Worm (Caenorhabditis elegans) whole organism, early embryonic: ENCODE data around the gene T25D10.1.

ENCODE experiments used
- aly-1 ChIP-seq: sonication (generic microtip); optimal IDR thresholded peaks from 2 replicates; lab custom pipeline; 2016; ENCODE audit warnings: missing genetic modification characterization, missing compliant biosample characterization
- ama-1 ChIP-seq: fragments of 150-350 bp; optimal IDR thresholded peaks from 2 replicates; lab custom pipeline; 2014
- ets-7 ChIP-seq: sonication (generic microtip); optimal IDR thresholded peaks from 2 replicates; lab custom pipeline; 2016; ENCODE audit warnings: missing genotype, missing genetic modification characterization, missing compliant biosample characterization
- hmbx-1 ChIP-seq: sonication (generic microtip); optimal IDR thresholded peaks from 2 replicates; lab custom pipeline; 2016; ENCODE audit warnings: mild to moderate bottlenecking, missing genetic modification characterization, missing compliant biosample characterization
- hmg-4 ChIP-seq: fragments of 200-800 bp; sonication (Bioruptor generic); optimal IDR thresholded peaks from 2 replicates; lab custom pipeline; 2018; ENCODE audit warnings: mild to moderate bottlenecking, missing genetic modification characterization, missing compliant biosample characterization
- scrt-1 ChIP-seq: fragments of 200-800 bp; sonication (Bioruptor generic); IDR thresholded peaks from 2 replicates; pipeline ENCODE4 v1.3.6; 2022; ENCODE audit warnings: missing genetic modification characterization, missing compliant biosample characterization

DNA sequence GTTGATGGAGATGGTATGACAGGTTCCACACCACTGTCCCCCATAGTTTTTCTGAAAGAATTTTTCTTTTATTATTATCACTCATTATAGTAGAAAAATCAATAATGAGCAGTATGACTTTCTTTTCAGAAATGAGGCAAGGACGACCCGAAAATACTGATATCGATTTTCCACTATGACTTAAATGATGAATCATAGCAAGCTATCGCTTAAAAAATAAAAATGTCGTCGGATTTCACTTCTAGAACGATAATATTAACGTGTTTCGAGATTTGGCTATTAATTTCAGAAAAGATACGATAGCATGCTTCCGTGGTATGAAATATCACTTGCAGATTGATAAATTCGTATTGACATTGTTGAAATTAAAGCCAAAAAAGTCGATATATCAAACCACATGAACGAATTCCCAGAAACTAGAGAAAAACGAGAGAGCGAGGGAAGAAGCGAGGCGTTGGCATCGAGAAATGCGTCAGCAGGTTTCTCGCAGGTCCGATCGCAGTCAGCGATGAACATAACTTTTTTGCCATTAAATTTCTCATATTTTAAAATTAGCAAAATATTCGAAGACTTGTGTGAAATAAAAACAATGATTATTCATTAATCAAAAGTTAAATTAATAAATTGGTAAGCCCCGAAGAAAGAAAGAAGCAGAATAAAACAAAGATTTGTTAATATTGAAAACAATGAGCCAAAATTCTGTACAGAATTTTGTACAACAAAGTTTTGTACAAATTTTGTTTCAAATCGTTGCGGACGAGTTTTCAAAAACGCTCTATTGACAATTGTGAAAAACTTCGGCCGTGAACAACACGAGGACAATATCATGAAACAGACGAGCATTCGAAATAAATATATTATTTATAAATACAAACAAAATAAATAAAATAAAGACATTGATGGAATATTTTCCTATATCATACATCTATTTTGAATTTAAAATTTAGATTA lies 47.5 kb upstream of the T25D10.1 start, which contains the start of gene C32D5.11:
- TF ChIP-seq ama-1: no peak
- TF ChIP-seq ets-7 (tag; lab: Kevin White, UChicago): no peak
- TF ChIP-seq scrt-1 (GFP tag; lab: Robert Waterston, UW): 0 out of 2 replicates have a peak, but pooled peaks have one; percentile 11
- no peak for TF ChIP-seq hmbx-1 (tag; lab: Kevin White, UChicago)
- TF ChIP-seq hmg-4: peak; percentile 28
- no peak for TF ChIP-seq aly-1 (tag; lab: Kevin White, UChicago)
